Worm (Caenorhabditis elegans) whole organism, L1 larva: ENCODE data around the gene faxc-2.
A peak's percentile ranks its signal among the peaks of the same experiment; 100 is the strongest.

Source experiments
- aha-1 ChIP-seq: fragments of 150-350 bp; optimal IDR thresholded peaks from 2 replicates; lab custom pipeline; 2014; ENCODE audit warnings: missing biosample characterization, missing genetic modification characterization
- aly-2 ChIP-seq: fragments of 150-350 bp; optimal IDR thresholded peaks from 2 replicates; lab custom pipeline; 2014; ENCODE audit warnings: missing biosample characterization, missing genetic modification characterization
- ama-1 ChIP-seq: fragments of 150-350 bp; optimal IDR thresholded peaks from 2 replicates; lab custom pipeline; 2014
- ceh-88 ChIP-seq: fragments of 200-800 bp; sonication (Bioruptor generic); IDR thresholded peaks from 2 replicates; pipeline ENCODE4 v1.3.6; 2022; ENCODE audit warnings: missing genetic modification characterization, missing compliant biosample characterization
- dpl-1 ChIP-seq, 3 experiments: fragments of 150-350 bp in 2 of 3; sonication (generic microtip) in 1 of 3; optimal IDR thresholded peaks; 2 replicates each; lab custom pipeline; 2014 to 2017; ENCODE audit warnings: missing biosample characterization in 3 of 3, missing genetic modification characterization in 3 of 3, missing genetic modification reagents in 3 of 3
- elt-2 ChIP-seq: sonication (generic microtip); optimal IDR thresholded peaks from 2 replicates; lab custom pipeline; 2016; ENCODE audit warnings: missing genetic modification characterization, mild to moderate bottlenecking, inconsistent platforms, missing compliant biosample characterization, missing genetic modification reagents
- elt-3 ChIP-seq, 6 experiments: fragments of 150-350 bp in 1 of 6; sonication (generic microtip); optimal IDR thresholded peaks; 2 replicates each; lab custom pipeline; 2017 to 2018; ENCODE audit warnings: missing biosample characterization in 6 of 6, missing genetic modification characterization in 6 of 6, inconsistent platforms in 1 of 6
- fos-1 ChIP-seq: fragments of 150-350 bp; optimal IDR thresholded peaks from 2 replicates; lab custom pipeline; 2014; ENCODE audit warnings: missing biosample characterization, missing genetic modification characterization
- nhr-11 ChIP-seq: fragments of 150-350 bp; optimal IDR thresholded peaks from 2 replicates; lab custom pipeline; 2014; ENCODE audit warnings: missing biosample characterization, missing genetic modification characterization
- nhr-28 ChIP-seq: fragments of 150-350 bp; optimal IDR thresholded peaks from 2 replicates; lab custom pipeline; 2014; ENCODE audit warnings: missing biosample characterization, missing genetic modification characterization
- nhr-76 ChIP-seq: sonication (generic microtip); optimal IDR thresholded peaks from 2 replicates; lab custom pipeline; 2017; ENCODE audit warnings: missing biosample characterization, missing genetic modification characterization
- skn-1 ChIP-seq: fragments of 150-350 bp; optimal IDR thresholded peaks from 2 replicates; lab custom pipeline; 2014; ENCODE audit warnings: missing biosample characterization, missing genetic modification characterization
- snpc-4 ChIP-seq: fragments of 150-350 bp; optimal IDR thresholded peaks from 2 replicates; lab custom pipeline; 2014; ENCODE audit warnings: missing biosample characterization, missing genetic modification characterization
- sup-37 ChIP-seq: fragments of 200-800 bp; sonication (Bioruptor generic); optimal IDR thresholded peaks from 2 replicates; lab custom pipeline; 2018; ENCODE audit warnings: mild to moderate bottlenecking, missing genetic modification characterization, missing compliant biosample characterization

DNA sequence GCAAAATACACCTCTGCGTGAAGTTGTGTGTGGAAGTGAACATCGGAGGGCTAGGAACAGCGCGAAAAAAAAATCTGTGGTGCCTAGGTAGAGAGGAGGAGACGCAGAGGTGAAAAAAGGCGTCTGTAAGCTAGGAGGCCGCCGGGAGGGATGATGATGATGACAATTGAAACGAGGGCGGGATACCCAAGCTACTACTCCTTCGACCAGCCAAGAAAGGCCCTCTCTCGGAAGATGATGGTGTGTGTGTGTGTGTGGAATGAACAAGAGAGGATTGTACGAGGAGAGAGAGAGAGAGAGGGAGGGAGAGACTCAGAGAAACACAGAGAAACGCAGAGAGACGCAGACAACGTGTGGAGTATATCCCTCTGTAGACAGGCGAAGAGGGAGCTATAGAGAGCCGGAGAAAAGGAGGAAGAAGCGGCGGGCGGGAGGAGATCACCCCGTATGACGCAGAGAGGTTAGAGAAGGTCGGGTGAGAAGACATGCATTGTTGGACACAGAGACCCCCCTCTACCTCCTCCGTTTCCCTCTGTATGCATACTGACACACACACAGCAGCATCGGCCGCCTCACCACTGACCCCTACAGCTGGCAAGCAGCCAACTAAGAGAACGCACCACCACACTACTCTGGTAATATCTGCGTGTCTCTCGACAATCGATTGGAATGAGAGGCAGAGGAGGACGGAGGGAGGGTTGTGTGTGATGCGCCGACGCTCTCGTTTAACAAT is 26.0 kb downstream of the faxc-2 start:
- no peak for TF ChIP-seq ama-1
- TF ChIP-seq ceh-88 (GFP tag; lab: Robert Waterston, UW), result peak; percentile 58; the same call in 1 of the 2 replicates
- TF ChIP-seq elt-2 (tag; lab: Kevin White, UChicago), result no peak
- TF ChIP-seq elt-3 (tag; optimal IDR thresholded peaks at IDR 0.05; lab: Kevin White, UChicago), result peak in 1 of 6 experiments; percentile 51
- peak; percentile 45 for TF ChIP-seq sup-37 (GFP tag; lab: Kevin White, UChicago)
- TF ChIP-seq snpc-4, result peak; percentile 54
- TF ChIP-seq nhr-11 (tag; lab: Kevin White, UChicago), result peak; percentile 64
- TF ChIP-seq fos-1 (tag; lab: Kevin White, UChicago), result peak; percentile 45
- TF ChIP-seq nhr-28 (tag; lab: Kevin White, UChicago), result no peak
- no peak for TF ChIP-seq aly-2 (tag; lab: Kevin White, UChicago)
- TF ChIP-seq aha-1 (tag; lab: Kevin White, UChicago), result no peak
- TF ChIP-seq nhr-76 (tag; lab: Kevin White, UChicago), result no peak
- peak; percentile 63 for TF ChIP-seq skn-1
- peak; percentile 14 to 42 (median 40) for TF ChIP-seq dpl-1 (GFP tag; optimal IDR thresholded peaks at IDR 0.05; lab: Kevin White, UChicago)
